Fruit fly (Drosophila melanogaster): ENCODE data around the gene slmb.

slmb gene

dm6 chr3R:21150090-21150489 is 22.8 kb upstream of the slmb start:
- TF ChIP-seq OdsH (GFP tag; optimal IDR thresholded peaks at IDR 0.05) (no peak), Hr78 (GFP tag; optimal IDR thresholded peaks at IDR 0.05) (no peak), CG9705 (GFP tag; optimal IDR thresholded peaks at IDR 0.05) (no peak), Sp1 (GFP tag; optimal IDR thresholded peaks at IDR 0.05) (peak; percentile 17), Mio (GFP tag; optimal IDR thresholded peaks at IDR 0.05) (no peak), CrebA (GFP tag; optimal IDR thresholded peaks at IDR 0.05; ENCODE audit: borderline replicate concordance) (peak; percentile 15), dl (GFP tag; optimal IDR thresholded peaks at IDR 0.05; ENCODE audit: insufficient read depth in 1 of 2, partially characterized antibody in 2 of 2) (no peak), Rel (GFP tag; optimal IDR thresholded peaks at IDR 0.05) (no peak), Rel (tag; optimal IDR thresholded peaks at IDR 0.05) (peak; percentile 42), jim (GFP tag; optimal IDR thresholded peaks at IDR 0.05) (no peak), Dfd (GFP tag; optimal IDR thresholded peaks at IDR 0.05) (no peak), woc (GFP tag; optimal IDR thresholded peaks at IDR 0.05) (no peak), rgr (GFP tag; optimal IDR thresholded peaks at IDR 0.05) (peak; percentile 4), fru (GFP tag; optimal IDR thresholded peaks at IDR 0.05) (peak; percentile 3), sage (GFP tag; optimal IDR thresholded peaks at IDR 0.05) (no peak), dsf (GFP tag; optimal IDR thresholded peaks at IDR 0.05; ENCODE audit: borderline replicate concordance) (no peak), GATAd (GFP tag; optimal IDR thresholded peaks at IDR 0.05) (no peak), br (GFP tag; optimal IDR thresholded peaks at IDR 0.05) (peak; percentile 50), Jra (GFP tag; optimal IDR thresholded peaks at IDR 0.05) (no peak), usp (GFP tag; optimal IDR thresholded peaks at IDR 0.05) (no peak), N (GFP tag; optimal IDR thresholded peaks at IDR 0.05) (no peak), Hnf4 (GFP tag; optimal IDR thresholded peaks at IDR 0.05) (peak; percentile 28), Abd-B (GFP tag; optimal IDR thresholded peaks at IDR 0.05) (no peak), h (GFP tag; optimal IDR thresholded peaks at IDR 0.05) (peak; percentile 39), sv (GFP tag; optimal IDR thresholded peaks at IDR 0.05) (no peak), CG32264 (GFP tag; optimal IDR thresholded peaks at IDR 0.05) (no peak)

DNA sequence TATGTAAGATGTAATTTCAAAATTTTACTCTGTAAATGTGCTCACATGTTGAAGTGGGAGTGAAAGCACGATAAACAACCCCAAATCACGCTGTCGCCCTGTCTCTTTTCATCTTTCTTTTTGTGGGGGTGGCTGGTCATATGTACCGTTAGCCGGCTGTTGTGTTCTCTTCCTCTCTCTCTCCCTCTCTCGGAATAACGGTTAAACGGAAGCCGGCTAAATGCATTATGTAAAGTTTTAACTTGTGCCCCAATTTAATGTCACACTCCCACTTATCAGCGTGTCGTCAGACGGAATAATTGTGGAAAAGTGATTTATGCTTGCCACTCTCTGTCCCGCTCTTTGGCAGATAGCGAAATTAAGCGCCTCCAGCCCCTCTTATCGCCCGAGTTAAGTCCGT is 14.1 kb upstream of the slmb start:
- TF ChIP-seq Sp1 (GFP tag; optimal IDR thresholded peaks at IDR 0.05) (no peak), Jra (GFP tag; optimal IDR thresholded peaks at IDR 0.05) (no peak), foxo (GFP tag; optimal IDR thresholded peaks at IDR 0.05) (no peak), dmrt93B (GFP tag; optimal IDR thresholded peaks at IDR 0.05) (no peak), tai (GFP tag; optimal IDR thresholded peaks at IDR 0.05) (no peak), Rel (GFP tag; optimal IDR thresholded peaks at IDR 0.05) (no peak), Rel (tag; optimal IDR thresholded peaks at IDR 0.05) (no peak), CG32264 (GFP tag; optimal IDR thresholded peaks at IDR 0.05) (no peak), N (GFP tag; optimal IDR thresholded peaks at IDR 0.05) (no peak), ey (GFP tag; optimal IDR thresholded peaks at IDR 0.05) (no peak), jim (GFP tag; optimal IDR thresholded peaks at IDR 0.05) (no peak)

DNA sequence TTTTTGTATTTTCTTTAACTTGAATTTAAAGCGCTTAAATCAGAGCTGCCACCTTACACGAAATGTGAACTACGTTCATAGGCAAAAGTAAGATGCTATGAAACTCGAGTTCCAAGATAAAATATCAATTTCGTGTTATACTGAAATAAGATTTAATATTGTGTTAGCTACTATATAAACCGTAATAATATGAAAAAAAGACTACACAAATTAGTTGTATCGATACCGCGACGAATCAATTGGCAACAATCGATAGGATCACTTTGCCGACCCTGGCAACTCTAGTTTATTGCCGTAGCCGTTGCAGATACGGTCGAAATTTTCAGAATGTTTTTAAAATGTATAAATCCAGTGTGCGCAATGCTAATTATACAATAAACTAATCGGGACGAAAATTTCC is 13.2 kb upstream of the slmb start, which contains the start of gene SNF4Agamma:
SNF4Agamma (plus strand) TSS at position 282 of the 400 bp plus-strand sequence.
- TF ChIP-seq Rel (GFP tag; optimal IDR thresholded peaks at IDR 0.05) (no peak), Rel (tag; optimal IDR thresholded peaks at IDR 0.05) (peak; percentile 30), woc (GFP tag; optimal IDR thresholded peaks at IDR 0.05) (peak; percentile 12), ey (GFP tag; optimal IDR thresholded peaks at IDR 0.05) (no peak), Myc (optimal IDR thresholded peaks at IDR 0.05) (peak; percentile 37), rgr (GFP tag; optimal IDR thresholded peaks at IDR 0.05) (peak; percentile 24), HLH106 (tag; optimal IDR thresholded peaks at IDR 0.05) (peak; percentile 51), Sp1 (GFP tag; optimal IDR thresholded peaks at IDR 0.05) (peak; percentile 20), foxo (GFP tag; optimal IDR thresholded peaks at IDR 0.05) (peak in 1 of 2 experiments; percentile 29), fru (GFP tag; optimal IDR thresholded peaks at IDR 0.05) (no peak), Jra (GFP tag; optimal IDR thresholded peaks at IDR 0.05) (no peak)

dm6 chr3R:21138220-21138754 is 11.0 kb upstream of the slmb start, which contains the start of gene meigo:
Gene meigo (plus strand): TSS chr3R:21138270.
- TF ChIP-seq Hr83 (GFP tag; optimal IDR thresholded peaks at IDR 0.05; ENCODE audit: poor library complexity, severe bottlenecking) (no peak), CG9705 (GFP tag; optimal IDR thresholded peaks at IDR 0.05) (peak; percentile 57), ey (GFP tag; optimal IDR thresholded peaks at IDR 0.05) (peak; percentile 74), N (GFP tag; optimal IDR thresholded peaks at IDR 0.05) (no peak), psq (GFP tag; optimal IDR thresholded peaks at IDR 0.05) (peak; percentile 41), CG32264 (GFP tag; optimal IDR thresholded peaks at IDR 0.05) (no peak), woc (GFP tag; optimal IDR thresholded peaks at IDR 0.05) (peak; percentile 94), Myc (optimal IDR thresholded peaks at IDR 0.05) (peak; percentile 98), Vsx2 (GFP tag; optimal IDR thresholded peaks at IDR 0.05; ENCODE audit: partially characterized antibody) (no peak), Rel (GFP tag; optimal IDR thresholded peaks at IDR 0.05) (no peak), Rel (tag; optimal IDR thresholded peaks at IDR 0.05) (peak; percentile 40), HLH106 (tag; optimal IDR thresholded peaks at IDR 0.05) (peak; percentile 89), Sp1 (GFP tag; optimal IDR thresholded peaks at IDR 0.05) (peak; percentile 73), brk (GFP tag; optimal IDR thresholded peaks at IDR 0.05) (no peak), sv (GFP tag; optimal IDR thresholded peaks at IDR 0.05) (peak; percentile 25), OdsH (GFP tag; optimal IDR thresholded peaks at IDR 0.05) (peak; percentile 39), dsf (GFP tag; optimal IDR thresholded peaks at IDR 0.05; ENCODE audit: borderline replicate concordance) (no peak)
